Worm (Caenorhabditis elegans): ENCODE results near the gene srt-3.
"Not testable (repeated sequence)": the region's sequence is repeated elsewhere in the genome, so short reads cannot be mapped to it uniquely, and the experiment has no call there.

- not testable (repeated sequence) for TF ChIP-seq nhr-77 (tag; optimal IDR thresholded peaks at IDR 0.05); nhr-237 (tag; optimal IDR thresholded peaks at IDR 0.05); elt-3 (tag; optimal IDR thresholded peaks at IDR 0.05); ztf-11 (tag; optimal IDR thresholded peaks at IDR 0.05); pha-4 (tag; optimal IDR thresholded peaks at IDR 0.05); aly-2 (tag; optimal IDR thresholded peaks at IDR 0.05); fkh-2 (tag; optimal IDR thresholded peaks at IDR 0.05); fos-1 (tag; optimal IDR thresholded peaks at IDR 0.05); nhr-43 (tag; optimal IDR thresholded peaks at IDR 0.05; ENCODE audit: poor library complexity, severe bottlenecking); nhr-28 (tag; optimal IDR thresholded peaks at IDR 0.05); fkh-10 (GFP tag; optimal IDR thresholded peaks at IDR 0.05); nhr-12 (tag; optimal IDR thresholded peaks at IDR 0.05); ama-1 (optimal IDR thresholded peaks at IDR 0.05)
Observed at ce11 chrV:4268213-4268612, 8.2 kb upstream of the srt-3 start, which contains the start of gene srt-36.

Data from whole organism, L3 larva.